Worm (Caenorhabditis elegans): ENCODE data around the gene gei-13.
"Not testable (repeated sequence)": the region's sequence is repeated elsewhere in the genome, so short reads cannot be mapped to it uniquely, and the experiment has no call there.

gei-13 gene

ce11 chrIII:9637016-9637415 lies at the start of gene gei-13:
TSS of gene gei-13 (minus strand) at chrIII:9637116.
- TF ChIP-seq snu-23 (GFP tag; optimal IDR thresholded peaks at IDR 0.05) (no peak), efl-1 (optimal IDR thresholded peaks at IDR 0.05) (no peak), efl-1 (GFP tag; optimal IDR thresholded peaks at IDR 0.05 in 1 of 2) (peak in 1 of 2 experiments; percentile 78), unc-86 (tag; optimal IDR thresholded peaks at IDR 0.05) (no peak)

ce11 chrIII:9685959-9686358 lies 49.0 kb upstream of the gei-13 start, which contains the start of gene C07A9.10:
TSS of gene C07A9.10 (minus strand) at chrIII:9686059.
- TF ChIP-seq unc-98 (GFP tag; IDR thresholded peaks at IDR 0.05) (no peak), mdl-1 (tag; optimal IDR thresholded peaks at IDR 0.05) (no peak), ets-5 (GFP tag; IDR thresholded peaks at IDR 0.05) (no peak), sox-4 (tag; optimal IDR thresholded peaks at IDR 0.05) (no peak)

DNA sequence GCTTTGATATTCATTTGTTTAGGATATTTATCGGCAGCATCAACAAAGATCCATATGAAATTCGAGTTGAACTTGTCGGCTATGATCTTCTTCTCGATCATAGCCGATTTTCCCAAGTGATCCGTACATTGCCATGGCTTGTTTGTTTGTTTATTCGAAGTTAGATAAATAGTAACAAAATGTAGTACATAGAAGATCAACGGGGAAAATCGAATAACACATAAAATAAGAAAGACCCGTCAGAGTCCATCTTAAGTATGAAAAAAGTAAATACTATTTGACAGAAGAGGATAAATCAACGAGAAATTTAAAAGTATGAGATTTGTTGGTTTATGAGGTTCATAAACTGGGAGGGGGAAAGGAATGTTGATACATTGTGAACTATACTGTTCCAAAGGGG lies 45.8 kb upstream of the gei-13 start, which contains the start of gene C07A9.5:
TSS of gene C07A9.5 (minus strand) at position 101 of the 400 bp plus-strand sequence.
- not testable (repeated sequence) for TF ChIP-seq zag-1 (tag; optimal IDR thresholded peaks at IDR 0.05); nhr-76 (tag; optimal IDR thresholded peaks at IDR 0.05); ama-1 (optimal IDR thresholded peaks at IDR 0.05)

DNA sequence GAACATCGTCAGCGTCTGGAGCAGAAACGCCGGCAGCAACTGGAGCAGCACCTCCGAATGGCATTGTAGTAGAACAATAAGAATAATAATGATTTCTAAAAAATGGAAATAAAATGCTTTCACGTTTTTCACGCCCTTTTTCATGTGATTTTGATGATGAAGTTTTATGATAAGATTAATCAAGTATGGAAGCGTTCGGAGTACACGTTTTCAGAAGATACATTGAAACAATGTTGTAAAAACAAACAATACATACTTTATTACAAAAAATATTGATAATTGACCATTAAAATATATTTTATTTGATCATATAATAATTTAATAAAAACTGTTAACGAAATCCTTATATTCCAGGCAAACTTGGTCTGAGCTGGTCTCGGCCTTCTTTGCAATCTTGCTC lies 44.3 kb upstream of the gei-13 start, which contains the start of gene C07A9.13:
TSS of gene C07A9.13 (minus strand) at position 101 of the 400 bp plus-strand sequence.
- not testable (repeated sequence) for TF ChIP-seq fkh-8, tlp-1, mdl-1 (tag; optimal IDR thresholded peaks at IDR 0.05)

- no peak for TF ChIP-seq egl-27 (tag; optimal IDR thresholded peaks at IDR 0.05)
- no peak for TF ChIP-seq nhr-76 (tag; optimal IDR thresholded peaks at IDR 0.05)
- no peak for TF ChIP-seq lin-35 (GFP tag; optimal IDR thresholded peaks at IDR 0.05)
- no peak for TF ChIP-seq lin-13 (GFP tag; optimal IDR thresholded peaks at IDR 0.05)
- no peak for TF ChIP-seq vab-15 (tag; optimal IDR thresholded peaks at IDR 0.05)
- no peak for TF ChIP-seq irx-1 (tag; optimal IDR thresholded peaks at IDR 0.05)
- peak; percentile 56 for TF ChIP-seq nhr-85 (tag)
- TF ChIP-seq mdl-1 (tag; optimal IDR thresholded peaks at IDR 0.05), result no peak
- no peak for TF ChIP-seq mef-2 (tag; optimal IDR thresholded peaks at IDR 0.05)
- TF ChIP-seq elt-2 (tag; optimal IDR thresholded peaks at IDR 0.05), result no peak
- no peak for TF ChIP-seq xbp-1 (tag; optimal IDR thresholded peaks at IDR 0.05)
- TF ChIP-seq lir-3 (tag; optimal IDR thresholded peaks at IDR 0.05; ENCODE audit: poor library complexity), result no peak
- peak in 3 of 6 experiments; percentile 23 to 47 (median 33) for TF ChIP-seq elt-3 (tag; optimal IDR thresholded peaks at IDR 0.05)
Observed at ce11 chrIII:9678819-9679218, 41.9 kb upstream of the gei-13 start, which contains the start of gene ugt-60. TSS of gene ugt-60 (minus strand) at chrIII:9679051.

DNA sequence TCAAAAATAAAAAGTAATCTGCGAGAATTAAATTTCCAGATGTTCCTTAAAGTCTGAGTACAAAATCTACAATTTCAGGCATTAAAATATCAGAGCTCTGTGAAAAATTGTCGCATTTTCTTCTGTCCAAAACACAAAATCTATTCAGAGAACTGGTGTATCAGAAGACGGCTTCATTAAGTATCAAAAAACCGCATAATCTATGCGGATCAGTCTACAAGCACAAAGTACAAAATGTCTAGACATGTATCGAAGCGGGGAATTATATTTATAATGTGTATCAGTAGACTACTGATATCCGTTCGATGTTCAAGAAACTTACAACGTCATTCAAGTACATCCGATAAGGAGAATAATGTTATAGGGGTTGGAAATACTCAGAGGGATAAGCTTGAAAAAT lies 32.6 kb upstream of the gei-13 start:
- TF ChIP-seq hlh-4 (tag; optimal IDR thresholded peaks at IDR 0.05), result no peak
- TF ChIP-seq nhr-47 (tag; optimal IDR thresholded peaks at IDR 0.05), result peak; percentile 44
- no peak for TF ChIP-seq efl-3 (GFP tag; optimal IDR thresholded peaks at IDR 0.05)
- TF ChIP-seq nhr-28 (tag; optimal IDR thresholded peaks at IDR 0.05), result no peak
- TF ChIP-seq C34B4.2 (tag; optimal IDR thresholded peaks at IDR 0.05), result no peak
- no peak for TF ChIP-seq skn-1 (tag; optimal IDR thresholded peaks at IDR 0.05)
- TF ChIP-seq egl-27 (tag; optimal IDR thresholded peaks at IDR 0.05), result no peak
- TF ChIP-seq lir-3 (tag; optimal IDR thresholded peaks at IDR 0.05; ENCODE audit: poor library complexity), result no peak
- TF ChIP-seq lin-14 (GFP tag; optimal IDR thresholded peaks at IDR 0.05), result no peak
- no peak for TF ChIP-seq elt-3 (tag; optimal IDR thresholded peaks at IDR 0.05)
- no peak for TF ChIP-seq tbx-2 (tag; optimal IDR thresholded peaks at IDR 0.05)
- TF ChIP-seq zag-1 (tag; optimal IDR thresholded peaks at IDR 0.05), result no peak
- no peak for TF ChIP-seq nhr-19 (GFP tag; conservative IDR thresholded peaks at IDR 0.05)
- no peak for TF ChIP-seq grh-1 (GFP tag; IDR thresholded peaks at IDR 0.05)
- TF ChIP-seq vab-15 (tag; optimal IDR thresholded peaks at IDR 0.05), result no peak
- TF ChIP-seq aha-1 (tag; optimal IDR thresholded peaks at IDR 0.05), result no peak
- no peak for TF ChIP-seq pag-3 (tag; optimal IDR thresholded peaks at IDR 0.05; ENCODE audit: borderline replicate concordance, insufficient read depth)
- TF ChIP-seq unc-62 (GFP tag; optimal IDR thresholded peaks at IDR 0.05), result no peak
- TF ChIP-seq jun-1 (tag; optimal IDR thresholded peaks at IDR 0.05), result no peak
- TF ChIP-seq nhr-90 (tag; optimal IDR thresholded peaks at IDR 0.05; ENCODE audit: poor library complexity), result no peak
- TF ChIP-seq egl-13 (tag; optimal IDR thresholded peaks at IDR 0.05), result no peak
- TF ChIP-seq snpc-4 (tag; optimal IDR thresholded peaks at IDR 0.05), result no peak
- TF ChIP-seq irx-1 (tag; optimal IDR thresholded peaks at IDR 0.05), result no peak
- no peak for TF ChIP-seq ets-5 (GFP tag; IDR thresholded peaks at IDR 0.05)
- peak; percentile 59 for TF ChIP-seq fkh-8 (tag; optimal IDR thresholded peaks at IDR 0.05)
- no peak for TF ChIP-seq nhr-20 (tag; optimal IDR thresholded peaks at IDR 0.05)
